Fruit fly (Drosophila melanogaster) whole organism, embryonic: Measurements from ENCODE around the gene dysf.

Source experiments
- Bteb2 ChIP-seq: fragments of 200-800 bp; sonication (Bioruptor generic); optimal IDR thresholded peaks from 2 replicates; lab custom pipeline; 2016; ENCODE audit warnings: missing biosample characterization, missing genetic modification characterization
- C15 ChIP-seq: fragments of 200-800 bp; sonication (Bioruptor generic); IDR thresholded peaks from 3 replicates; pipeline ENCODE4 v1.3.6; 2022; ENCODE audit warnings: missing biosample characterization, missing genetic modification characterization
- CG11504 ChIP-seq: fragments of 200-800 bp; sonication (Bioruptor generic); optimal IDR thresholded peaks from 3 replicates; lab custom pipeline; 2019; ENCODE audit warnings: missing biosample characterization, mild to moderate bottlenecking, missing genetic modification characterization, moderate library complexity
- CG12071 ChIP-seq: fragments of 200-800 bp; sonication (Bioruptor generic); optimal IDR thresholded peaks from 3 replicates; lab custom pipeline; 2018; ENCODE audit warnings: missing biosample characterization, mild to moderate bottlenecking, missing genetic modification characterization
- CG12219 ChIP-seq: fragments of 200-800 bp; sonication (Bioruptor generic); optimal IDR thresholded peaks from 3 replicates; lab custom pipeline; 2018; ENCODE audit warnings: missing biosample characterization, mild to moderate bottlenecking, missing genetic modification characterization
- CG12391 ChIP-seq: fragments of 200-800 bp; sonication (Bioruptor generic); optimal IDR thresholded peaks from 3 replicates; lab custom pipeline; 2018; ENCODE audit warnings: missing biosample characterization, mild to moderate bottlenecking, missing genetic modification characterization, moderate library complexity
- CG13424 ChIP-seq: fragments of 200-800 bp; sonication (Bioruptor generic); optimal IDR thresholded peaks from 2 replicates; lab custom pipeline; 2019; ENCODE audit warnings: missing biosample characterization, mild to moderate bottlenecking, missing genetic modification characterization, moderate library complexity
- CG13775 ChIP-seq: fragments of 200-800 bp; sonication (Bioruptor generic); optimal IDR thresholded peaks from 3 replicates; lab custom pipeline; 2017; ENCODE audit warnings: missing biosample characterization, mild to moderate bottlenecking, missing genetic modification characterization
- CG14441 ChIP-seq: fragments of 200-800 bp; sonication (Bioruptor generic); IDR thresholded peaks from 2 replicates; pipeline ENCODE4 v1.3.6; 2022; ENCODE audit warnings: missing biosample characterization, missing genetic modification characterization
- CG14860 ChIP-seq: fragments of 200-800 bp; sonication (Bioruptor generic); IDR thresholded peaks from 3 replicates; pipeline ENCODE4 v1.3.6; 2022; ENCODE audit warnings: missing biosample characterization, missing genetic modification characterization; ENCODE audit not compliant: partially characterized antibody
- CG15011 ChIP-seq: fragments of 200-800 bp; sonication (Bioruptor generic); optimal IDR thresholded peaks from 3 replicates; lab custom pipeline; 2018; ENCODE audit warnings: missing biosample characterization, mild to moderate bottlenecking, missing genetic modification characterization
- CG1602 ChIP-seq: fragments of 200-800 bp; sonication (Bioruptor generic); optimal IDR thresholded peaks from 3 replicates; lab custom pipeline; 2016; ENCODE audit warnings: missing biosample characterization, missing genetic modification characterization
- CG17328 ChIP-seq: fragments of 200-800 bp; sonication (Bioruptor generic); IDR thresholded peaks from 2 replicates; pipeline ENCODE4 v1.3.6; 2022; ENCODE audit warnings: missing biosample characterization, missing genetic modification characterization
- CG17568 ChIP-seq: fragments of 200-800 bp; sonication (Bioruptor generic); optimal IDR thresholded peaks from 2 replicates; lab custom pipeline; 2018; ENCODE audit warnings: missing biosample characterization, mild to moderate bottlenecking, missing genetic modification characterization, moderate library complexity
- CG18011 ChIP-seq: fragments of 200-800 bp; sonication (Bioruptor generic); optimal IDR thresholded peaks from 2 replicates; lab custom pipeline; 2017; ENCODE audit warnings: missing biosample characterization, missing genetic modification characterization, mild to moderate bottlenecking, moderate library complexity, missing genotype
- CG2678 ChIP-seq: fragments of 200-800 bp; sonication (Bioruptor generic); optimal IDR thresholded peaks from 3 replicates; lab custom pipeline; 2019; ENCODE audit warnings: missing biosample characterization, mild to moderate bottlenecking, missing genetic modification characterization, moderate library complexity
- CG3065 ChIP-seq: fragments of 200-800 bp; sonication (Bioruptor generic); optimal IDR thresholded peaks from 2 replicates; lab custom pipeline; 2016; ENCODE audit warnings: missing biosample characterization, missing genetic modification characterization
- CG4404 ChIP-seq: fragments of 200-800 bp; sonication (Bioruptor generic); IDR thresholded peaks from 2 replicates; pipeline ENCODE4 v1.3.6; 2022; ENCODE audit warnings: missing biosample characterization, missing genetic modification characterization
- CG4820 ChIP-seq: fragments of 200-800 bp; sonication (Bioruptor generic); optimal IDR thresholded peaks from 3 replicates; lab custom pipeline; 2016; ENCODE audit warnings: missing biosample characterization, missing genetic modification characterization
- CG6654 ChIP-seq: fragments of 200-800 bp; sonication (Bioruptor generic); optimal IDR thresholded peaks from 2 replicates; lab custom pipeline; 2017; ENCODE audit warnings: missing biosample characterization, mild to moderate bottlenecking, missing genetic modification characterization
- CG8388 ChIP-seq: fragments of 200-800 bp; sonication (Bioruptor generic); optimal IDR thresholded peaks from 2 replicates; lab custom pipeline; 2019; ENCODE audit warnings: missing biosample characterization, mild to moderate bottlenecking, missing genetic modification characterization, moderate library complexity
- CG9437 ChIP-seq: fragments of 200-800 bp; sonication (Bioruptor generic); optimal IDR thresholded peaks from 2 replicates; lab custom pipeline; 2018; ENCODE audit warnings: missing biosample characterization, mild to moderate bottlenecking, missing genetic modification characterization
- CoRest ChIP-seq: fragments of 200-800 bp; sonication (Bioruptor generic); optimal IDR thresholded peaks from 3 replicates; lab custom pipeline; 2018; ENCODE audit warnings: missing biosample characterization, mild to moderate bottlenecking, missing genetic modification characterization, moderate library complexity
- Dek ChIP-seq: fragments of 200-800 bp; sonication (Bioruptor generic); optimal IDR thresholded peaks from 3 replicates; lab custom pipeline; 2019; ENCODE audit warnings: missing biosample characterization, mild to moderate bottlenecking, missing genetic modification characterization, moderate library complexity
- Dip3 ChIP-seq: fragments of 200-800 bp; sonication (Bioruptor generic); optimal IDR thresholded peaks from 3 replicates; lab custom pipeline; 2016; ENCODE audit warnings: missing biosample characterization, missing genetic modification characterization
- Elba2 ChIP-seq: fragments of 200-800 bp; sonication (Bioruptor generic); optimal IDR thresholded peaks from 3 replicates; lab custom pipeline; 2016; ENCODE audit warnings: missing biosample characterization, missing genetic modification characterization
- HHEX ChIP-seq: fragments of 200-800 bp; sonication (Bioruptor generic); optimal IDR thresholded peaks from 3 replicates; lab custom pipeline; 2017; ENCODE audit warnings: missing biosample characterization, mild to moderate bottlenecking, missing genetic modification characterization, missing genetic modification reagents
- Hr78 ChIP-seq, 2 experiments: fragments of 200-800 bp in 1 of 2; fragments of >200 bp in 1 of 2; sonication (Bioruptor generic) in 1 of 2; optimal IDR thresholded peaks; 2 replicates each; lab custom pipeline; 2017 to 2019; ENCODE audit warnings: missing biosample characterization in 2 of 2, missing genetic modification characterization in 2 of 2, mild to moderate bottlenecking in 1 of 2, moderate library complexity in 1 of 2
- Kr ChIP-seq: fragments of 200-800 bp; sonication (Bioruptor generic); optimal IDR thresholded peaks from 2 replicates; lab custom pipeline; 2017; ENCODE audit warnings: missing biosample characterization, mild to moderate bottlenecking, missing genetic modification characterization
- Lpt ChIP-seq: fragments of >200 bp; optimal IDR thresholded peaks from 2 replicates; lab custom pipeline; 2018; ENCODE audit warnings: missing biosample characterization, missing genetic modification characterization
- Sox102F ChIP-seq: fragments of 200-800 bp; sonication (Bioruptor generic); optimal IDR thresholded peaks from 2 replicates; lab custom pipeline; 2018; ENCODE audit warnings: missing biosample characterization, mild to moderate bottlenecking, missing genetic modification characterization, moderate library complexity
- Spps ChIP-seq: fragments of 200-800 bp; sonication (Bioruptor generic); optimal IDR thresholded peaks from 2 replicates; lab custom pipeline; 2018; ENCODE audit warnings: missing biosample characterization, mild to moderate bottlenecking, missing genetic modification characterization
- az2 ChIP-seq: fragments of 200-800 bp; sonication (Bioruptor generic); optimal IDR thresholded peaks from 3 replicates; lab custom pipeline; 2016; ENCODE audit warnings: missing biosample characterization, missing genetic modification characterization
- bowl ChIP-seq: fragments of 200-800 bp; sonication (Bioruptor generic); IDR thresholded peaks from 2 replicates; pipeline ENCODE4 v1.3.6; 2022; ENCODE audit warnings: missing biosample characterization, missing genetic modification characterization
- cas ChIP-seq: fragments of 200-800 bp; sonication (Bioruptor generic); IDR thresholded peaks from 2 replicates; pipeline ENCODE4 v1.3.6; 2022; ENCODE audit warnings: missing biosample characterization, missing genetic modification characterization
- crc ChIP-seq: fragments of 200-800 bp; sonication (Bioruptor generic); optimal IDR thresholded peaks from 2 replicates; lab custom pipeline; 2016; ENCODE audit warnings: missing biosample characterization, missing genetic modification characterization
- eyg ChIP-seq: fragments of 200-800 bp; sonication (Bioruptor generic); optimal IDR thresholded peaks from 3 replicates; lab custom pipeline; 2016; ENCODE audit warnings: missing biosample characterization, missing genetic modification characterization
- grau ChIP-seq: fragments of 200-800 bp; optimal IDR thresholded peaks from 3 replicates; lab custom pipeline; 2019; ENCODE audit warnings: missing biosample characterization, mild to moderate bottlenecking, missing genetic modification characterization, moderate library complexity
- hb ChIP-seq: fragments of 200-800 bp; sonication (Bioruptor generic); IDR thresholded peaks from 3 replicates; pipeline ENCODE4 v1.3.6; 2022; ENCODE audit warnings: missing biosample characterization, missing genetic modification characterization; ENCODE audit not compliant: partially characterized antibody
- hkb ChIP-seq, 2 experiments: fragments of 200-800 bp in 1 of 2; fragments of >200 bp in 1 of 2; sonication (Bioruptor generic) in 1 of 2; IDR thresholded peaks in 1 of 2; optimal IDR thresholded peaks in 1 of 2; 2 replicates each; pipeline versions ENCODE4 v1.3.6 to Lab custom; 2017 to 2022; ENCODE audit warnings: missing biosample characterization in 1 of 2, missing genetic modification characterization in 1 of 2
- lov ChIP-seq, 2 experiments: fragments of 200-800 bp in 1 of 2; fragments of >200 bp in 1 of 2; sonication (Bioruptor generic) in 1 of 2; IDR thresholded peaks in 1 of 2; optimal IDR thresholded peaks in 1 of 2; 2 replicates in 1 of 2; 3 replicates in 1 of 2; pipeline versions ENCODE4 v1.3.6 to Lab custom; 2017 to 2022; ENCODE audit warnings: missing biosample characterization in 1 of 2, missing genetic modification characterization in 1 of 2
- maf-S ChIP-seq: fragments of 200-800 bp; sonication (Bioruptor generic); optimal IDR thresholded peaks from 2 replicates; lab custom pipeline; 2016; ENCODE audit warnings: missing biosample characterization, missing genetic modification characterization
- nmo ChIP-seq: fragments of 200-800 bp; sonication (Bioruptor generic); optimal IDR thresholded peaks from 2 replicates; lab custom pipeline; 2018; ENCODE audit warnings: missing biosample characterization, mild to moderate bottlenecking, missing genetic modification characterization, moderate library complexity
- pfk ChIP-seq: fragments of 200-800 bp; sonication (Bioruptor generic); optimal IDR thresholded peaks from 2 replicates; lab custom pipeline; 2018; ENCODE audit warnings: missing biosample characterization, mild to moderate bottlenecking, missing genetic modification characterization, moderate library complexity
- rib ChIP-seq: fragments of 200-800 bp; sonication (Bioruptor generic); IDR thresholded peaks from 2 replicates; pipeline ENCODE4 v1.3.6; 2022; ENCODE audit warnings: missing biosample characterization, missing genetic modification characterization
- ro ChIP-seq: fragments of 200-800 bp; sonication (Bioruptor generic); IDR thresholded peaks from 2 replicates; pipeline ENCODE4 v1.3.6; 2022; ENCODE audit warnings: missing biosample characterization, missing genetic modification characterization
- vnd ChIP-seq: fragments of 200-800 bp; sonication (Bioruptor generic); IDR thresholded peaks from 3 replicates; pipeline ENCODE4 v1.3.6; 2022; ENCODE audit warnings: missing biosample characterization, missing genetic modification characterization; ENCODE audit not compliant: partially characterized antibody
- wor ChIP-seq: fragments of 200-800 bp; sonication (Bioruptor generic); IDR thresholded peaks from 2 replicates; pipeline ENCODE4 v1.3.6; 2022; ENCODE audit warnings: missing biosample characterization, missing genetic modification characterization
- zf30C ChIP-seq: fragments of 200-800 bp; sonication (Bioruptor generic); optimal IDR thresholded peaks from 3 replicates; lab custom pipeline; 2018; ENCODE audit warnings: missing biosample characterization, mild to moderate bottlenecking, missing genetic modification characterization

The dysf gene

DNA sequence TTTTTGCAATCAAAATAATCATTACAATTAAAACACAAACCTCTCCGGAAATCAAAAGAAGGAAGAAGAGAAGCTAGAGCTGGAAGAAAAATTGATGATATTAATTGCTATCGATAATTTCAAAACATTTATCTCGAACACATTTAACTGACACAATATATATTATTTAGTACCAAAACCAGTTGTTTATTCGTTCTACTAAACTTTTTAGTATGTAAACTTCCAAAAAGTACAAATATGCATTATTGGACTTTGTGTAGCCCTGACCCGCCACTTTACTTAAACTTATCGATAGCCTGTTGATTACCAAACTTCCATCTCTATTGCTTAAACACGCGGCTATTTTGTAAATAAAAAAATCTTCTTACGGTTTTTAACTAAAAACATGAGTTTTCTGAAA is 39.3 kb downstream of the dysf start, which contains the start of the genes RpL34a and Trmt61 (continued):
- TF ChIP-seq HHEX (GFP tag; lab: Kevin White, UChicago): peak; percentile 92
- no peak for TF ChIP-seq lov (optimal IDR thresholded peaks at IDR 0.05; lab: Kevin White, UChicago)
- no peak for TF ChIP-seq lov (GFP tag; IDR thresholded peaks at IDR 0.05; lab: Robert Waterston, UW)
- no peak for TF ChIP-seq rib (GFP tag; lab: Robert Waterston, UW)
- peak; percentile 85 for TF ChIP-seq CG2678 (tag; lab: Kevin White, UChicago)
- peak; percentile 79 for TF ChIP-seq CG13424
- TF ChIP-seq CG3065 (GFP tag; lab: Kevin White, UChicago): peak; percentile 78
- peak; percentile 67 for TF ChIP-seq pfk (GFP tag; lab: Kevin White, UChicago)
- no peak for TF ChIP-seq C15
- peak; percentile 78 for TF ChIP-seq CG4820 (GFP tag; lab: Kevin White, UChicago)
- peak; percentile 86 for TF ChIP-seq CG17328 (GFP tag; lab: Robert Waterston, UW)
- TF ChIP-seq ro (GFP tag; lab: Robert Waterston, UW): no peak
- TF ChIP-seq CG18011: peak; percentile 74
- TF ChIP-seq CG4404: no peak
- TF ChIP-seq CG14860: peak; percentile 69; the same call in 2 of the 3 replicates
- peak; percentile 49 for TF ChIP-seq CG1602 (GFP tag; lab: Kevin White, UChicago)
- TF ChIP-seq Elba2 (GFP tag; lab: Kevin White, UChicago): peak; percentile 25
- peak; percentile 84 for TF ChIP-seq CG11504
- TF ChIP-seq CG17568: peak; percentile 90
- TF ChIP-seq maf-S (GFP tag; lab: Kevin White, UChicago): peak; percentile 73
- peak; percentile 84 for TF ChIP-seq vnd (GFP tag; lab: Robert Waterston, UW)
- peak; percentile 94 for TF ChIP-seq CG12391 (tag; lab: Kevin White, UChicago)
- TF ChIP-seq Sox102F (GFP tag; lab: Kevin White, UChicago): peak; percentile 70
- peak in 1 of 2 experiments; percentile 67 for TF ChIP-seq Hr78 (GFP tag; optimal IDR thresholded peaks at IDR 0.05; lab: Kevin White, UChicago)
- TF ChIP-seq hb (GFP tag; lab: Robert Waterston, UW): peak; percentile 80
- peak; percentile 92 for TF ChIP-seq nmo (GFP tag; lab: Kevin White, UChicago)
- peak; percentile 89 for TF ChIP-seq CG8388 (GFP tag; lab: Kevin White, UChicago)
- TF ChIP-seq CG12071: peak; percentile 82
- peak; percentile 59 for TF ChIP-seq CG6654
- TF ChIP-seq CG12219 (GFP tag; lab: Kevin White, UChicago): peak; percentile 76
- peak; percentile 79 for TF ChIP-seq Bteb2 (GFP tag; lab: Kevin White, UChicago)
- TF ChIP-seq wor (GFP tag; lab: Robert Waterston, UW): peak; percentile 68
- peak; percentile 80 for TF ChIP-seq Dek
- TF ChIP-seq CG9437 (GFP tag; lab: Kevin White, UChicago): peak; percentile 86
- peak; percentile 10; the same call in 1 of the 2 replicates for TF ChIP-seq bowl (GFP tag; lab: Robert Waterston, UW)
- TF ChIP-seq az2 (GFP tag; lab: Kevin White, UChicago): peak; percentile 74
- TF ChIP-seq Dip3: peak; percentile 36
- peak; percentile 79 for TF ChIP-seq Spps (tag; lab: Kevin White, UChicago)
- peak; percentile 85 for TF ChIP-seq CoRest (tag; lab: Kevin White, UChicago)
- no peak for TF ChIP-seq hkb (optimal IDR thresholded peaks at IDR 0.05; lab: Kevin White, UChicago)
- TF ChIP-seq hkb (GFP tag; IDR thresholded peaks at IDR 0.05; lab: Robert Waterston, UW): peak; percentile 88
- peak; percentile 55; the same call in 1 of the 2 replicates for TF ChIP-seq cas (GFP tag; lab: Robert Waterston, UW)
- TF ChIP-seq CG14441 (GFP tag; lab: Robert Waterston, UW): peak; percentile 52
- TF ChIP-seq grau (tag; lab: Kevin White, UChicago): peak; percentile 86
- TF ChIP-seq crc (GFP tag; lab: Kevin White, UChicago): peak; percentile 68
- TF ChIP-seq CG13775 (GFP tag; lab: Kevin White, UChicago): peak; percentile 97
- TF ChIP-seq Lpt (GFP tag; lab: Kevin White, UChicago): no peak
- peak; percentile 28 for TF ChIP-seq zf30C (GFP tag; lab: Kevin White, UChicago)
- TF ChIP-seq CG15011 (GFP tag; lab: Kevin White, UChicago): peak; percentile 88
- TF ChIP-seq Kr: peak; percentile 27
- peak; percentile 86 for TF ChIP-seq eyg
